Fruit fly (Drosophila melanogaster) whole organism, embryonic: ENCODE measurements around the gene CG15696.

Experiments used
- Abd-B ChIP-seq: fragments of 200-800 bp; sonication (Bioruptor generic); optimal IDR thresholded peaks from 2 replicates; lab custom pipeline; 2018; ENCODE audit warnings: missing biosample characterization, mild to moderate bottlenecking, missing genetic modification characterization, moderate library complexity
- B-H2 ChIP-seq: fragments of 200-800 bp; sonication (Bioruptor generic); optimal IDR thresholded peaks from 2 replicates; lab custom pipeline; 2018; ENCODE audit warnings: missing biosample characterization, mild to moderate bottlenecking, missing genetic modification characterization
- BEAF-32 ChIP-seq: fragments of 200-800 bp; sonication (Bioruptor generic); optimal IDR thresholded peaks from 3 replicates; lab custom pipeline; 2017; ENCODE audit warnings: missing biosample characterization, missing genetic modification characterization, mild to moderate bottlenecking, moderate library complexity, missing genetic modification reagents
- BtbVII ChIP-seq: fragments of 200-800 bp; sonication (Bioruptor generic); optimal IDR thresholded peaks from 3 replicates; lab custom pipeline; 2017; ENCODE audit warnings: missing biosample characterization, mild to moderate bottlenecking, missing genetic modification characterization
- CG10267 ChIP-seq: fragments of 200-800 bp; sonication (Bioruptor generic); optimal IDR thresholded peaks from 2 replicates; lab custom pipeline; 2018; ENCODE audit warnings: missing biosample characterization, mild to moderate bottlenecking, missing genetic modification characterization, moderate library complexity
- CG10431 ChIP-seq: fragments of 200-800 bp; sonication (Bioruptor generic); optimal IDR thresholded peaks from 3 replicates; lab custom pipeline; 2018; ENCODE audit warnings: missing biosample characterization, mild to moderate bottlenecking, missing genetic modification characterization
- CG10543 ChIP-seq: fragments of 200-800 bp; sonication (Bioruptor generic); optimal IDR thresholded peaks from 3 replicates; lab custom pipeline; 2017; ENCODE audit warnings: missing biosample characterization, mild to moderate bottlenecking, missing genetic modification characterization, moderate library complexity
- CG10959 ChIP-seq: fragments of 200-800 bp; sonication (Bioruptor generic); IDR thresholded peaks from 2 replicates; pipeline ENCODE4 v1.3.6; 2022; ENCODE audit warnings: missing biosample characterization, missing genetic modification characterization
- CG11696 ChIP-seq: fragments of 200-800 bp; sonication (Bioruptor generic); IDR thresholded peaks from 2 replicates; pipeline ENCODE4 v1.3.6; 2022; ENCODE audit warnings: missing biosample characterization, missing genetic modification characterization
- CG13296 ChIP-seq: fragments of 200-800 bp; sonication (Bioruptor generic); optimal IDR thresholded peaks from 3 replicates; lab custom pipeline; 2018; ENCODE audit warnings: missing biosample characterization, mild to moderate bottlenecking, missing genetic modification characterization
- CG1529 ChIP-seq: fragments of 200-800 bp; sonication (Bioruptor generic); optimal IDR thresholded peaks from 3 replicates; lab custom pipeline; 2018; ENCODE audit warnings: missing biosample characterization, missing genetic modification characterization
- CG17568 ChIP-seq: fragments of 200-800 bp; sonication (Bioruptor generic); optimal IDR thresholded peaks from 2 replicates; lab custom pipeline; 2018; ENCODE audit warnings: missing biosample characterization, mild to moderate bottlenecking, missing genetic modification characterization, moderate library complexity
- CG2875 ChIP-seq: fragments of 200-800 bp; sonication (Bioruptor generic); optimal IDR thresholded peaks from 2 replicates; lab custom pipeline; 2017; ENCODE audit warnings: missing biosample characterization, mild to moderate bottlenecking, missing genetic modification characterization, missing genetic modification reagents
- CG31224 ChIP-seq: fragments of 200-800 bp; sonication (Bioruptor generic); IDR thresholded peaks from 2 replicates; pipeline ENCODE4 v1.3.6; 2022; ENCODE audit warnings: missing biosample characterization, missing genetic modification characterization
- CG32772 ChIP-seq: fragments of 200-800 bp; sonication (Bioruptor generic); IDR thresholded peaks from 2 replicates; pipeline ENCODE4 v1.3.6; 2022; ENCODE audit warnings: missing biosample characterization, missing genetic modification characterization
- CG3407 ChIP-seq: fragments of 200-800 bp; sonication (Bioruptor generic); optimal IDR thresholded peaks from 2 replicates; lab custom pipeline; 2018; ENCODE audit warnings: missing biosample characterization, mild to moderate bottlenecking, missing genetic modification characterization
- CG3838 ChIP-seq: fragments of 200-800 bp; sonication (Bioruptor generic); optimal IDR thresholded peaks from 3 replicates; lab custom pipeline; 2016; ENCODE audit warnings: missing biosample characterization, missing genetic modification characterization
- CG3995 ChIP-seq: fragments of 200-800 bp; sonication (Bioruptor generic); optimal IDR thresholded peaks from 3 replicates; lab custom pipeline; 2016; ENCODE audit warnings: missing biosample characterization, missing genetic modification characterization
- CG5180 ChIP-seq: fragments of 200-800 bp; sonication (Bioruptor generic); optimal IDR thresholded peaks from 3 replicates; lab custom pipeline; 2017; ENCODE audit warnings: missing biosample characterization, missing genetic modification characterization, mild to moderate bottlenecking, moderate library complexity, missing genetic modification reagents
- CG6654 ChIP-seq: fragments of 200-800 bp; sonication (Bioruptor generic); optimal IDR thresholded peaks from 2 replicates; lab custom pipeline; 2017; ENCODE audit warnings: missing biosample characterization, mild to moderate bottlenecking, missing genetic modification characterization
- CG6765 ChIP-seq: fragments of 200-800 bp; sonication (Bioruptor generic); optimal IDR thresholded peaks from 3 replicates; lab custom pipeline; 2017; ENCODE audit warnings: missing biosample characterization, mild to moderate bottlenecking, missing genetic modification characterization
- CG7372 ChIP-seq: fragments of 200-800 bp; sonication (Bioruptor generic); IDR thresholded peaks from 2 replicates; pipeline ENCODE4 v1.3.6; 2022; ENCODE audit warnings: missing biosample characterization, missing genetic modification characterization
- CG7556 ChIP-seq: fragments of 200-800 bp; sonication (Bioruptor generic); optimal IDR thresholded peaks from 2 replicates; lab custom pipeline; 2017; ENCODE audit warnings: missing biosample characterization, mild to moderate bottlenecking, missing genetic modification characterization
- CG7786 ChIP-seq: fragments of 200-800 bp; sonication (Bioruptor generic); optimal IDR thresholded peaks from 2 replicates; lab custom pipeline; 2016; ENCODE audit warnings: missing biosample characterization, missing genetic modification characterization
- CG9437 ChIP-seq: fragments of 200-800 bp; sonication (Bioruptor generic); optimal IDR thresholded peaks from 2 replicates; lab custom pipeline; 2018; ENCODE audit warnings: missing biosample characterization, mild to moderate bottlenecking, missing genetic modification characterization
- CrebB ChIP-seq: fragments of 200-800 bp; sonication (Bioruptor generic); optimal IDR thresholded peaks from 3 replicates; lab custom pipeline; 2018; ENCODE audit warnings: missing biosample characterization, mild to moderate bottlenecking, missing genetic modification characterization
- Dek ChIP-seq: fragments of 200-800 bp; sonication (Bioruptor generic); optimal IDR thresholded peaks from 3 replicates; lab custom pipeline; 2019; ENCODE audit warnings: missing biosample characterization, mild to moderate bottlenecking, missing genetic modification characterization, moderate library complexity
- NFAT ChIP-seq: fragments of 200-800 bp; sonication (Bioruptor generic); IDR thresholded peaks from 2 replicates; pipeline ENCODE4 v1.3.6; 2022; ENCODE audit warnings: missing biosample characterization, missing genetic modification characterization
- Oaz ChIP-seq: fragments of 200-800 bp; sonication (Bioruptor generic); IDR thresholded peaks from 2 replicates; pipeline ENCODE4 v1.3.6; 2022; ENCODE audit warnings: missing biosample characterization, missing genetic modification characterization
- Rfx ChIP-seq: fragments of 200-800 bp; sonication (Bioruptor generic); IDR thresholded peaks from 2 replicates; pipeline ENCODE4 v1.3.6; 2022; ENCODE audit warnings: missing biosample characterization, missing genetic modification characterization
- Rx ChIP-seq: fragments of 200-800 bp; sonication (Bioruptor generic); IDR thresholded peaks from 2 replicates; pipeline ENCODE4 v1.3.6; 2022; ENCODE audit warnings: missing biosample characterization, missing genetic modification characterization
- Sry-δ ChIP-seq: fragments of 200-800 bp; sonication (Bioruptor generic); optimal IDR thresholded peaks from 2 replicates; lab custom pipeline; 2016; ENCODE audit warnings: missing biosample characterization, missing genetic modification characterization
- bowl ChIP-seq: fragments of 200-800 bp; sonication (Bioruptor generic); IDR thresholded peaks from 2 replicates; pipeline ENCODE4 v1.3.6; 2022; ENCODE audit warnings: missing biosample characterization, missing genetic modification characterization
- crp ChIP-seq, 2 experiments: fragments of 200-800 bp; sonication (Bioruptor generic); optimal IDR thresholded peaks; 2 replicates in 1 of 2; 3 replicates in 1 of 2; lab custom pipeline; 2017; ENCODE audit warnings: missing biosample characterization in 2 of 2, missing genetic modification characterization in 2 of 2, mild to moderate bottlenecking in 1 of 2, moderate library complexity in 1 of 2
- disco-r ChIP-seq: fragments of 200-800 bp; sonication (Bioruptor generic); optimal IDR thresholded peaks from 2 replicates; lab custom pipeline; 2016; ENCODE audit warnings: missing biosample characterization, missing genetic modification characterization
- exex ChIP-seq: fragments of 200-800 bp; sonication (Bioruptor generic); optimal IDR thresholded peaks from 4 replicates; lab custom pipeline; 2018; ENCODE audit warnings: missing biosample characterization, mild to moderate bottlenecking, missing genetic modification characterization, moderate library complexity
- klu ChIP-seq: fragments of 200-800 bp; sonication (Bioruptor generic); IDR thresholded peaks from 2 replicates; pipeline ENCODE4 v1.3.6; 2022; ENCODE audit warnings: missing biosample characterization, missing genetic modification characterization
- pb ChIP-seq: fragments of 200-800 bp; sonication (Bioruptor generic); optimal IDR thresholded peaks from 3 replicates; lab custom pipeline; 2016; ENCODE audit warnings: missing biosample characterization, missing genetic modification characterization
- phol ChIP-seq: fragments of 200-800 bp; sonication (Bioruptor generic); optimal IDR thresholded peaks from 3 replicates; lab custom pipeline; 2018; ENCODE audit warnings: missing biosample characterization, mild to moderate bottlenecking, missing genetic modification characterization, moderate library complexity
- pnt ChIP-seq: fragments of 200-800 bp; sonication (Bioruptor generic); optimal IDR thresholded peaks from 3 replicates; lab custom pipeline; 2016; ENCODE audit warnings: missing biosample characterization, missing genetic modification characterization
- sc ChIP-seq, 3 experiments: fragments of >200 bp in 2 of 3; fragments of 200-800 bp in 1 of 3; sonication (Bioruptor generic) in 1 of 3; optimal IDR thresholded peaks; 2 replicates in 2 of 3; 3 replicates in 1 of 3; lab custom pipeline; 2017; ENCODE audit warnings: mild to moderate bottlenecking in 1 of 3, missing biosample characterization in 1 of 3, missing genetic modification characterization in 1 of 3, missing genetic modification reagents in 1 of 3
- sna ChIP-seq: fragments of 200-800 bp; sonication (Bioruptor generic); IDR thresholded peaks from 2 replicates; pipeline ENCODE4 v1.3.6; 2022; ENCODE audit warnings: missing biosample characterization, missing genetic modification characterization; ENCODE audit not compliant: partially characterized antibody
- sob ChIP-seq: fragments of 200-800 bp; sonication (Bioruptor generic); IDR thresholded peaks from 2 replicates; pipeline ENCODE4 v1.3.6; 2022; ENCODE audit warnings: missing biosample characterization, missing genetic modification characterization
- ssp ChIP-seq: fragments of 200-800 bp; sonication (Bioruptor generic); IDR thresholded peaks from 2 replicates; pipeline ENCODE4 v1.3.6; 2022; ENCODE audit warnings: missing biosample characterization, missing genetic modification characterization
- tgo ChIP-seq: fragments of 200-800 bp; sonication (Bioruptor generic); IDR thresholded peaks from 3 replicates; pipeline ENCODE4 v1.3.6; 2022; ENCODE audit warnings: missing biosample characterization, missing genetic modification characterization
- tll ChIP-seq, 2 experiments: fragments of 200-800 bp in 1 of 2; fragments of >200 bp in 1 of 2; sonication (Bioruptor generic) in 1 of 2; optimal IDR thresholded peaks; 2 replicates each; lab custom pipeline; 2017 to 2019; ENCODE audit warnings: missing biosample characterization in 2 of 2, missing genetic modification characterization in 2 of 2, mild to moderate bottlenecking in 1 of 2, moderate library complexity in 1 of 2
- z ChIP-seq: fragments of 200-800 bp; sonication (Bioruptor generic); IDR thresholded peaks from 3 replicates; pipeline ENCODE4 v1.3.6; 2022; ENCODE audit warnings: missing biosample characterization, missing genetic modification characterization
- zen2 ChIP-seq: fragments of 200-800 bp; sonication (Bioruptor generic); IDR thresholded peaks from 3 replicates; pipeline ENCODE4 v1.3.6; 2022; ENCODE audit warnings: missing biosample characterization, missing genetic modification characterization; ENCODE audit not compliant: partially characterized antibody

The CG15696 gene

DNA sequence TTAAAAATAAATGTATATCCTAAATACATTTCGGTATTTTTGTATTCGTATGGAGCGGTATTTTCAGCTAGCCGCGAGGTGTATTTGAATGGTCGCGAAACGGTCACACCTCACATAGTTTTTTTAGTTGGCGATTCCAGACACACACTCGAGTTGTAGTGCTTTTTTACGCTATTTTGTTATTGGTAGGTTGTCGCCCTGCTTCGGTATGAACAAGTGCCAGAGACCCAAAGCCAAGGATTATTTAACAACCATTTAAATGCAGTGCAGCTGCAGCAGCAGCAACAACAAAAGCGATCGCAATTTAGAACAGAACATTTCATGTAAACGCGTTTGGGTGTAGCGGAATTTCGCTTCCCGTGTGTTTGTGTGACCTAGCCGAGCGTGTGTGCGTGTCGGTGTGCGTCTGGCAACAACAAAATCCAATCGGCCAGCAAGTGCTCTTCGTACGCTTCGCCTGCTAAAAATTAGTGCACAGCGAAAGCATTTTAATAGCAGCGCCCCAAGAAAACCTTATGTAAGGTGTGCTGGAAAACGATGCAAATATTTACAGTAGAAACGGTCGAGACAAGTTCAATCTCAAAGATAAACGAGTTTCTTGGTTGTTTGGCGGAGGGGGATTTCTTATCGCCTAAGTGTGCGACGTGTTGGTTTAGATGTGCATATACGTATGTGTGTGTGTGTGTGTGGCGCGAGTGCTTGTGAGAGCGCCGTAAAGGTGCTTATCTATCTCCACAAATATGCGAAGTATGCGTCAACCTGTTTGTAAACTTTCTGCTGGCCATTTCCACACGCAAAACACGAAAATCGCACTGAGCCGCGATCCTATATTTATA lies 14.0 kb upstream of the CG15696 start, which contains the start of gene Synd (continued):
- TF ChIP-seq CG3838 (GFP tag; lab: Kevin White, UChicago) (no peak), CG11696 (GFP tag; lab: Robert Waterston, UW) (no peak), Abd-B (GFP tag; lab: Kevin White, UChicago) (no peak), CG7556 (GFP tag; lab: Kevin White, UChicago) (peak; percentile 20), CG10267 (tag; lab: Kevin White, UChicago) (peak; percentile 32), CG2875 (GFP tag; lab: Kevin White, UChicago) (no peak), crp (GFP tag; optimal IDR thresholded peaks at IDR 0.05; lab: Kevin White, UChicago) (peak in 1 of 2 experiments; percentile 64), CG5180 (GFP tag; lab: Kevin White, UChicago) (peak; percentile 34), z (GFP tag; lab: Robert Waterston, UW) (no peak), Dek (tag; lab: Kevin White, UChicago) (no peak), CG6765 (GFP tag; lab: Kevin White, UChicago) (no peak), tgo (no peak), tll (GFP tag; optimal IDR thresholded peaks at IDR 0.05; lab: Kevin White, UChicago) (no peak), CG3995 (peak; percentile 23), CG10431 (GFP tag; lab: Kevin White, UChicago) (peak; percentile 79), CG31224 (GFP tag; lab: Robert Waterston, UW) (no peak), sc (optimal IDR thresholded peaks at IDR 0.05; lab: Kevin White, UChicago) (no peak), sc (GFP tag; optimal IDR thresholded peaks at IDR 0.05; lab: Kevin White, UChicago) (no peak), pnt (GFP tag; lab: Kevin White, UChicago) (no peak), CG1529 (no peak), CG7372 (GFP tag; lab: Robert Waterston, UW) (no peak), CG3407 (no peak), Sry-δ (peak; percentile 1), pb (no peak), CG17568 (GFP tag; lab: Kevin White, UChicago) (peak; percentile 43), sob (GFP tag; lab: Robert Waterston, UW) (peak; percentile 33; the same call in 1 of the 2 replicates), Rx (GFP tag; lab: Robert Waterston, UW) (0 out of 2 replicates have a peak, but pooled peaks have one; percentile 23), disco-r (no peak), CrebB (tag; lab: Kevin White, UChicago) (peak; percentile 31), B-H2 (GFP tag; lab: Kevin White, UChicago) (peak; percentile 2), CG13296 (GFP tag; lab: Kevin White, UChicago) (peak; percentile 62), zen2 (GFP tag; lab: Robert Waterston, UW) (no peak), NFAT (GFP tag; lab: Robert Waterston, UW) (no peak; the same call in 1 of the 2 replicates), Rfx (GFP tag; lab: Robert Waterston, UW) (peak; percentile 16; the same call in 1 of the 2 replicates), sna (GFP tag; lab: Robert Waterston, UW) (0 out of 2 replicates have a peak, but pooled peaks have one; percentile 26), CG10959 (GFP tag; lab: Robert Waterston, UW) (no peak), CG6654 (GFP tag; lab: Kevin White, UChicago) (no peak), ssp (GFP tag; lab: Robert Waterston, UW) (no peak), BEAF-32 (peak; percentile 38), klu (GFP tag; lab: Robert Waterston, UW) (no peak), CG7786 (no peak), CG10543 (peak; percentile 68), exex (tag; lab: Kevin White, UChicago) (peak; percentile 39), bowl (no peak), CG9437 (GFP tag; lab: Kevin White, UChicago) (no peak), CG32772 (GFP tag; lab: Robert Waterston, UW) (peak; percentile 41; the same call in 1 of the 2 replicates), phol (tag; lab: Kevin White, UChicago) (no peak), BtbVII (GFP tag; lab: Kevin White, UChicago) (peak; percentile 69), Oaz (no peak)
